Worm (Caenorhabditis elegans): ENCODE results near the gene cdk-5.

The cdk-5 gene

DNA sequence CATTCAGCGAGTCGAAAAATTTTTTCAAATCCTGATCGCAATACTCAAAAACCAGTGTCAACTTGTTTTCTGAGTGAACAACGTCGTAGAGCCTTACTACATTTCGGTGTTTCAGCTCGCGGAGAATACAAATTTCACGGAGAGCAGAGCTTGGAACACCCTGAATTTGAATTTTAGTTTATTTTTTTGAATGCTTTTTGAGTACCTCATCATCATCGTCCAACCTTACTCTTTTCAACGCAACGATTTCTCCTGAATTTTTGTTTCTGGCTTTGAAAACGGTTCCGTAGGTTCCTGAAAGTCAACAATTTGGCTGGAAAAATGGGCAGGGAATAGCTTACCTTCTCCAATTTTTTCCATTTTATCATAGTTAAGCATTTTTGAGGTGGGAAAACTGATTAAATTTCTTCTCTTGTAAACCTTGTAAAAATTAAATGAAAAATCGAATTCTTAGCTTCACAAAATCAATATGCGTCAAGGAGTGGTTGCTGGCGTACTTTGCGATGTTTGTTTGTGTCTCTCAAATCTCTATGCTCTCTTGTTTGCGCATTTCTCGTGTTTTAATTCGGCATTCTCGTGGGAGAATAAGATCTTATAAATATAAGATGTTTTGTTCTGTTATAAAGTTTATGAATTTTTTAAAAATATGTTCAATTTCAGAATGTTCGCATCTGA lies at the start of gene cdk-5:
Gene cdk-5, minus strand, starts transcription at position 425 of the 675 bp plus-strand sequence.
- no peak for TF ChIP-seq sox-4 (tag; optimal IDR thresholded peaks at IDR 0.05)
- no peak for TF ChIP-seq fkh-10 (GFP tag; optimal IDR thresholded peaks at IDR 0.05)
- no peak for TF ChIP-seq C08G9.2 (tag; optimal IDR thresholded peaks at IDR 0.05)
- peak; percentile 70 for TF ChIP-seq pax-1 (tag; optimal IDR thresholded peaks at IDR 0.05)
- no peak for TF ChIP-seq pag-3 (tag; optimal IDR thresholded peaks at IDR 0.05; ENCODE audit: borderline replicate concordance)
- TF ChIP-seq ztf-16 (tag; optimal IDR thresholded peaks at IDR 0.05): no peak
- no peak for TF ChIP-seq dmd-4 (tag; optimal IDR thresholded peaks at IDR 0.05; ENCODE audit: borderline replicate concordance)
- TF ChIP-seq dve-1 (tag; optimal IDR thresholded peaks at IDR 0.05): peak; percentile 58
- TF ChIP-seq ceh-30 (tag; optimal IDR thresholded peaks at IDR 0.05): peak; percentile 60
- peak; percentile 29 for TF ChIP-seq ceh-31 (tag; optimal IDR thresholded peaks at IDR 0.05)
- TF ChIP-seq unc-55 (GFP tag; optimal IDR thresholded peaks at IDR 0.05): peak; percentile 29
- TF ChIP-seq ceh-34 (tag; optimal IDR thresholded peaks at IDR 0.05): no peak
- no peak for TF ChIP-seq pqm-1 (tag; optimal IDR thresholded peaks at IDR 0.05)
- TF ChIP-seq pha-2 (tag; optimal IDR thresholded peaks at IDR 0.05): no peak
- TF ChIP-seq T23F11.4 (GFP tag; optimal IDR thresholded peaks at IDR 0.05): no peak
- no peak for TF ChIP-seq pros-1 (tag; optimal IDR thresholded peaks at IDR 0.05)
- peak; percentile 69 for TF ChIP-seq ceh-48 (tag; optimal IDR thresholded peaks at IDR 0.05)
- no peak for TF ChIP-seq ceh-45 (GFP tag; IDR thresholded peaks at IDR 0.05)
- no peak for TF ChIP-seq K02D7.2 (tag; optimal IDR thresholded peaks at IDR 0.05)
- no peak for TF ChIP-seq hlh-8 (tag; optimal IDR thresholded peaks at IDR 0.05)
- no peak for TF ChIP-seq ttx-3 (tag; optimal IDR thresholded peaks at IDR 0.05)
- peak; percentile 88 for TF ChIP-seq nfya-1 (tag; optimal IDR thresholded peaks at IDR 0.05)
- no peak for TF ChIP-seq madf-2 (tag; optimal IDR thresholded peaks at IDR 0.05)
- peak; percentile 75 for TF ChIP-seq unc-42 (tag; optimal IDR thresholded peaks at IDR 0.05)

DNA sequence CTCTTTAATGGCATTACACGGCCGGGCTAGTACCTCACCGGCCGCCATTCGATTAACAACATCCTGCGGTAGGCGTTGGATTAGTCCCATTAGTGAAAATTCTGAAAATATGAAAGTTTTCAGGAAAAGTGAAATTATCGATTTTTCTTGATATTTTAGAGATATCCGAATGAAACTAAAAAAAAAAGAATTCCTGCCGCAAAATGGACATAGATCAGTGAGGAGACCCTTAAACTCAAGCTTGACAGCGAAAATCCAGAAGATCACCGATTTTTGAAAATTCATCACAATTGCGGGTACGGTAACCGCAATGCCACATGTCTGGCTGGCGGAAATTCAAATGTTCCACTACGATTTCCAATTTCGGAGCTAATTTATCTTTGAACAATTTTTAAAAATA lies 48.3 kb upstream of the cdk-5 start, which contains the start of gene mlh-1:
Gene mlh-1, minus strand, starts transcription at position 101 of the 400 bp plus-strand sequence.
- TF ChIP-seq syd-9 (tag; optimal IDR thresholded peaks at IDR 0.05): no peak
- TF ChIP-seq ceh-45 (GFP tag; IDR thresholded peaks at IDR 0.05): no peak
- no peak for TF ChIP-seq unc-3 (GFP tag; conservative IDR thresholded peaks at IDR 0.05)
- TF ChIP-seq unc-3 (tag; optimal IDR thresholded peaks at IDR 0.05): no peak
- no peak for TF ChIP-seq hlh-8 (tag; optimal IDR thresholded peaks at IDR 0.05)
- TF ChIP-seq pha-2 (tag; optimal IDR thresholded peaks at IDR 0.05): no peak
- no peak for TF ChIP-seq ceh-31 (tag; optimal IDR thresholded peaks at IDR 0.05)
- TF ChIP-seq ref-2 (tag; optimal IDR thresholded peaks at IDR 0.05): no peak
- TF ChIP-seq nhr-11 (tag; optimal IDR thresholded peaks at IDR 0.05): no peak
- TF ChIP-seq lin-11 (tag; optimal IDR thresholded peaks at IDR 0.05): no peak
- TF ChIP-seq ama-1 (optimal IDR thresholded peaks at IDR 0.05): no peak
- TF ChIP-seq ztf-16 (tag; optimal IDR thresholded peaks at IDR 0.05): no peak
- TF ChIP-seq F13H6.1 (tag; optimal IDR thresholded peaks at IDR 0.05): no peak
- TF ChIP-seq unc-42 (tag; optimal IDR thresholded peaks at IDR 0.05): no peak
- no peak for TF ChIP-seq pqm-1 (tag; optimal IDR thresholded peaks at IDR 0.05)
- no peak for TF ChIP-seq ceh-9 (tag; optimal IDR thresholded peaks at IDR 0.05)
- TF ChIP-seq unc-86 (tag; optimal IDR thresholded peaks at IDR 0.05): no peak

DNA sequence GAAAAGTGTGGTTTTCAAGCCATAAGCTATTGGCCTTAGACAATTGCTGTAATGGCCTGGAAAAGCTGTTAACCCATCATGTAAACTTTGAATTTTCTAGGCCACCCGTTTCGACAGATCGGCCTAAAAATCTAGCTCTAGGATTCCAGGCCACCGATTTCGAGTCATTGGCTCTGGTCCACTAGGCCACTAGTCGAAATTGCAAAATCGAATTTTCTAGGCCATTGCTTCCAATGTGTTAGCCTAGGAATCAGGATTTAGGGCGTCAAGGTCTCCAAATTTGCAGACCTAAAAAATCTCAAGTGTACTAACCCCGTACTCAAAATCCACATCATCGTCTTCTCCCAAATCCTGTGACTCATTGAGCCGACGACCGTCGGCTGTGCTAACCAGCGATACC lies 44.6 kb upstream of the cdk-5 start:
- TF ChIP-seq sox-4 (tag; optimal IDR thresholded peaks at IDR 0.05): no peak
- no peak for TF ChIP-seq ceh-24 (tag; optimal IDR thresholded peaks at IDR 0.05)
- TF ChIP-seq ama-1 (optimal IDR thresholded peaks at IDR 0.05): no peak
- no peak for TF ChIP-seq hlh-8 (tag; optimal IDR thresholded peaks at IDR 0.05)
- TF ChIP-seq rnt-1 (tag; optimal IDR thresholded peaks at IDR 0.05): no peak
- no peak for TF ChIP-seq unc-55 (GFP tag; optimal IDR thresholded peaks at IDR 0.05)
- no peak for TF ChIP-seq sox-2 (GFP tag; IDR thresholded peaks at IDR 0.05)
- no peak for TF ChIP-seq ceh-2 (tag; optimal IDR thresholded peaks at IDR 0.05)
- no peak for TF ChIP-seq elt-2 (tag; optimal IDR thresholded peaks at IDR 0.05)
- TF ChIP-seq unc-42 (tag; optimal IDR thresholded peaks at IDR 0.05): no peak

Data from whole organism, late embryonic.